Worm (Caenorhabditis elegans) whole organism, L4 larva: ENCODE results near the gene smvt-1.

Experiments
- ZK546.5 ChIP-seq, 2 experiments: sonication (generic microtip); optimal IDR thresholded peaks; 2 replicates each; lab custom pipeline; 2017; ENCODE audit warnings: missing biosample characterization in 2 of 2, missing genetic modification characterization in 2 of 2
- ama-1 ChIP-seq: fragments of 150-350 bp; optimal IDR thresholded peaks from 2 replicates; lab custom pipeline; 2014; ENCODE audit warnings: inconsistent platforms, mixed read lengths
- ceh-62 ChIP-seq: sonication (generic microtip); optimal IDR thresholded peaks from 2 replicates; lab custom pipeline; 2017; ENCODE audit warnings: missing biosample characterization, missing genetic modification characterization
- dmd-6 ChIP-seq: fragments of 200-800 bp; sonication (Bioruptor generic); IDR thresholded peaks from 2 replicates; pipeline ENCODE4 v1.3.6; 2022; ENCODE audit warnings: missing genetic modification reagents, missing genetic modification characterization, missing compliant biosample characterization
- fos-1 ChIP-seq: fragments of 150-350 bp; optimal IDR thresholded peaks from 2 replicates; lab custom pipeline; 2014; ENCODE audit warnings: missing biosample characterization, missing genetic modification characterization
- hlh-11 ChIP-seq: fragments of 200-800 bp; sonication (Bioruptor generic); optimal IDR thresholded peaks from 2 replicates; lab custom pipeline; 2018; ENCODE audit warnings: mild to moderate bottlenecking, missing genetic modification characterization, missing compliant biosample characterization
- nhr-41 ChIP-seq: fragments of 200-800 bp; sonication (Bioruptor generic); IDR thresholded peaks from 2 replicates; pipeline ENCODE4 v1.3.6; 2022; ENCODE audit warnings: missing genetic modification reagents, missing genetic modification characterization, missing compliant biosample characterization
- unc-39 ChIP-seq: sonication (generic microtip); optimal IDR thresholded peaks from 2 replicates; lab custom pipeline; 2017; ENCODE audit warnings: missing biosample characterization, missing genetic modification characterization
- unc-62 ChIP-seq, 3 experiments: fragments of 150-350 bp in 1 of 3; sonication (generic microtip); optimal IDR thresholded peaks in 2 of 3; peaks in 1 of 3; 1 replicate in 1 of 3; 2 replicates in 2 of 3; lab custom pipeline; 2014 to 2017; ENCODE audit warnings: missing biosample characterization in 3 of 3, missing genetic modification characterization in 3 of 3, missing genetic modification reagents in 3 of 3, missing genotype in 1 of 3

DNA sequence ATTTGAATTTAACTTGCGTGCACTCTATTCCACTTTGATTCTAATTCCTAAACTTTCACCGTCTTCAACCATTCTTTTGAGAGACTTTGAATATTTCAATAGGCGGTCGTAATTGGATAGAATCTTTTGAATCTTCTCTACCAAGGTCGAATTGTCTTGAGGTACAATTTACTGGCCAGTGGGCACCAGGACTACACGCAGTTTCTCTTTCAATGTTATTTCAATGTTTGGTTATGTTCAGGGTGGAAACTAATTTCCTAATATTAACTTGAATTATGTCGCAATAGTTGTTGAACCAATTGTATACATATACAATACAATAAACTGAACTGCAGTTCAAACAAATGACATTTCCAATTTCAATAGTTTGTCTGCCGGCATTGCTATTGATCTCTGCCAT, 39.2 kb upstream of the smvt-1 start:
- TF ChIP-seq hlh-11: no peak
- no peak for TF ChIP-seq dmd-6 (GFP tag; lab: Robert Waterston, UW)
- peak in 1 of 2 experiments; percentile 34 for TF ChIP-seq unc-62 (GFP tag; optimal IDR thresholded peaks at IDR 0.05 in 1 of 2; lab: Kevin White, UChicago)
- no peak for TF ChIP-seq unc-62 (tag; optimal IDR thresholded peaks at IDR 0.05; lab: Kevin White, UChicago)
- TF ChIP-seq ZK546.5 (tag; optimal IDR thresholded peaks at IDR 0.05; lab: Kevin White, UChicago): no peak
- TF ChIP-seq unc-39 (tag; lab: Kevin White, UChicago): no peak
- no peak for TF ChIP-seq nhr-41 (GFP tag; lab: Robert Waterston, UW)
- TF ChIP-seq ama-1: no peak
- no peak for TF ChIP-seq fos-1 (tag; lab: Kevin White, UChicago)
- no peak for TF ChIP-seq ceh-62 (tag; lab: Kevin White, UChicago)
